Worm (Caenorhabditis elegans): ENCODE results near the gene H06H21.11.

DNA sequence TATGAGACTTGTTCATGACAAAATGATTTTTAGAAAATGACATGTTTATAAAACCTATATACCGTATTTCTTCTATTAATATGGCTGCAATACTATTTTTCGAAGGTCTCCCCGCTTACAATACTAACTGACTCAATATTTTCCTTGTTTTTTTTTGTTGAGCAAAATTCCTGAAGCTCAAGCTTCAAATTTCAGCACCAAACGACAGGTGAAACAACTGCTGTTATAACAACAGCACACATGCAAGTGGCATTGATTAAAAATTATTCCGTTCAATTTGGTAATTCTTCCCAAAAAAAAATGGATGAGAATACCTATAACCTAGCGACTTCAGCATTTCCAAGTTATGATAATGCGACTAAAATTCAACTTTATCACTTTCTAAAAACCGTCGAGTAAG, 7.1 kb upstream of the H06H21.11 start, which contains the start of gene srw-94:
- TF ChIP-seq lsl-1 (GFP tag; optimal IDR thresholded peaks at IDR 0.05) (no peak), lin-35 (GFP tag; optimal IDR thresholded peaks at IDR 0.05) (no peak)

All from whole organism, young adult.